Fruit fly (Drosophila melanogaster) whole organism: ENCODE data around the gene DnaJ-H.

Experiments
- CG8478 ChIP-seq: fragments of >200 bp; optimal IDR thresholded peaks from 2 replicates; lab custom pipeline; 2018; ENCODE audit warnings: inconsistent platforms
- Dll ChIP-seq: fragments of >200 bp; optimal IDR thresholded peaks from 2 replicates; lab custom pipeline; 2017
- EcR ChIP-seq, 2 experiments: fragments of >200 bp; optimal IDR thresholded peaks; 2 replicates each; lab custom pipeline; 2017; ENCODE audit warnings: missing biosample characterization in 2 of 2, missing genetic modification characterization in 2 of 2, missing genetic modification reagents in 2 of 2
- pan ChIP-seq: fragments of >200 bp; optimal IDR thresholded peaks from 2 replicates; lab custom pipeline; 2017
- psq ChIP-seq: fragments of >200 bp; optimal IDR thresholded peaks from 2 replicates; lab custom pipeline; 2017
- usp ChIP-seq: fragments of >200 bp; optimal IDR thresholded peaks from 2 replicates; lab custom pipeline; 2017; ENCODE audit warnings: missing biosample characterization, missing genetic modification characterization, mixed read lengths

DnaJ-H gene

DNA sequence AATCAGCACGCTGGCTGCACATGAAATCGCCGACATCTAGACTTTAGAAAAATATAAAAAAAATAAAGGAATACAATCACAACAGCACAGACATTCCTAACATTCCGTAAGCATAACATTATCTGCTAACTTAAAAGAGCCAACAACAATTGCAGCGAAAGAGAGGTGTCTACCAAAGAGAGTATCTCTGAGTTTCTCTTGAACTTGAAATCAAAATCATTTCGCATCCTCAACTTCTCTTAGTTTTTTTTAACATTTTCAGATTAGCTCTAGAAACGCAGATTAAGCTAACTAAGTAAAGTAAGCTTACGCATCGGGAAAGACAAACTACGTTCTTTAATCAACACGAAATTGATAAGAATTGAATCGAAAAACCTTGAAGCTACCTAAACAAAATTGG is 52.3 kb downstream of the DnaJ-H start:
- no peak for TF ChIP-seq pan (lab: Kevin White, UChicago)
- no peak for TF ChIP-seq CG8478 (lab: Kevin White, UChicago)
- no peak for TF ChIP-seq Dll (lab: Kevin White, UChicago)
- TF ChIP-seq usp (GFP tag; lab: Kevin White, UChicago) = no peak
- no peak for TF ChIP-seq psq (lab: Kevin White, UChicago)
- TF ChIP-seq EcR (GFP tag; optimal IDR thresholded peaks at IDR 0.05; lab: Kevin White, UChicago) = no peak
